Worm (Caenorhabditis elegans): ENCODE results near the gene F32D1.7.

DNA sequence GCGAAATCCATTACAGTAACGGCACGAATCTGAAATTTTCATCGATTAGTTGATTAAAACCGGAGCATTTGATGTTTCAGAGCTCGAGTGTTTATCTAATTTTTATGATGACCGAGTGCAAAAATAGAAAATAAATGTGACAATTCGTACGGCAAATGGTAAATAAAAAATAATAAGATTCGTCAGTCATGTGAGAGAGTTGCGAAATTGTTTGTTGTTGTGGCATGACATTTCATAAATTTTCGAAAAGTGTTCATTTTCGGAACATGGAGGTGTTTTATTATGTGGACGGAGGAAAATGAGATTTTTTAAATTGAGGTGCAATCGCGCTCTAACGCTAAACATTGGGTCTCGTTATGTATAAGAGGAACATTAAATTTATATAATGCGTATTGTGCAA is 34.2 kb downstream of the F32D1.7 start:
- TF ChIP-seq unc-39 (tag; optimal IDR thresholded peaks at IDR 0.05) (no peak), nhr-28 (tag; optimal IDR thresholded peaks at IDR 0.05) (no peak), nhr-237 (tag; optimal IDR thresholded peaks at IDR 0.05) (no peak), lsy-2 (tag; optimal IDR thresholded peaks at IDR 0.05) (no peak), ztf-11 (tag; optimal IDR thresholded peaks at IDR 0.05) (no peak)
